Fruit fly (Drosophila melanogaster): ENCODE results near the gene Wdr81.
A peak's percentile ranks its signal among the peaks of the same experiment; 100 is the strongest.

Gene Wdr81

DNA sequence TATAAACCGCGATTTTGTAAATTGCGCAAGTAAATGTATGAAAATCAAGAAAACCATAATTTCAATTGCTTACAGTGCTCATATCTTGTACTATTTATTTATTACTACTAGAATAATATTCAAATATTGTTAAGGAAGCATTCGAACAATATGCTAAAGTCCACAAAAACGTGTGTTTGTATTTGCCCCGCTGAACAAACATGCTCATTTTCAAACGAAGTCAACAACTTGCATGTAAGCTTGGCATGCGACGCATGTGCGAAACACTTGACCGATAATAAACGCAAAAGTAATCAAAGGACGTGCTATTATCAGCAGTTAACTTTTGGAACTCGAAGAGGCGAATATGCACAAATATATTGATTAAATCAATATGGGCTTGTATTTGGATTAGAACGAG lies 433 bp upstream of the Wdr81 start (continued):
- TF ChIP-seq phol (tag; optimal IDR thresholded peaks at IDR 0.05) (no peak), otp (GFP tag; IDR thresholded peaks at IDR 0.05) (no peak; the same call in 2 of the 3 replicates), Ada2b (GFP tag; IDR thresholded peaks at IDR 0.05) (peak; percentile 19; the same call in 1 of the 2 replicates), pum (GFP tag; optimal IDR thresholded peaks at IDR 0.05) (no peak), CG15073 (GFP tag; optimal IDR thresholded peaks at IDR 0.05) (peak; percentile 19), vfl (GFP tag; optimal IDR thresholded peaks at IDR 0.05) (no peak), Kr (GFP tag; optimal IDR thresholded peaks at IDR 0.05) (no peak), CG11085 (GFP tag; IDR thresholded peaks at IDR 0.05) (no peak), en (GFP tag; optimal IDR thresholded peaks at IDR 0.05) (no peak), BEAF-32 (GFP tag; optimal IDR thresholded peaks at IDR 0.05) (no peak), nau (GFP tag; optimal IDR thresholded peaks at IDR 0.05) (no peak), CG4404 (GFP tag; IDR thresholded peaks at IDR 0.05) (no peak), HmgZ (tag; optimal IDR thresholded peaks at IDR 0.05) (peak; percentile 60), slbo (GFP tag; IDR thresholded peaks at IDR 0.05) (0 out of 2 replicates have a peak, but pooled peaks have one; percentile 8), sd (tag; optimal IDR thresholded peaks at IDR 0.05) (no peak), CG7357 (GFP tag; IDR thresholded peaks at IDR 0.05) (no peak), D19B (GFP tag; optimal IDR thresholded peaks at IDR 0.05) (no peak), kay (GFP tag; optimal IDR thresholded peaks at IDR 0.05) (peak; percentile 35), ems (GFP tag; optimal IDR thresholded peaks at IDR 0.05) (no peak), H15 (GFP tag; IDR thresholded peaks at IDR 0.05) (no peak), ap (GFP tag; IDR thresholded peaks at IDR 0.05) (no peak), zf30C (GFP tag; optimal IDR thresholded peaks at IDR 0.05) (no peak), hb (GFP tag; IDR thresholded peaks at IDR 0.05; ENCODE audit: partially characterized antibody) (no peak), CG33557 (GFP tag; optimal IDR thresholded peaks at IDR 0.05) (peak; percentile 81), az2 (GFP tag; optimal IDR thresholded peaks at IDR 0.05) (no peak), Nf-YA (GFP tag; IDR thresholded peaks at IDR 0.05) (no peak), mam (GFP tag; optimal IDR thresholded peaks at IDR 0.05) (no peak), hth (optimal IDR thresholded peaks at IDR 0.05) (no peak), sc (optimal IDR thresholded peaks at IDR 0.05) (no peak), sc (GFP tag; optimal IDR thresholded peaks at IDR 0.05) (peak; percentile 80), Meics (GFP tag; optimal IDR thresholded peaks at IDR 0.05) (peak; percentile 60), ase (GFP tag; IDR thresholded peaks at IDR 0.05) (no peak), Sry-δ (GFP tag; optimal IDR thresholded peaks at IDR 0.05) (peak; percentile 4), C15 (GFP tag; IDR thresholded peaks at IDR 0.05) (no peak; the same call in 2 of the 3 replicates), CG3281 (GFP tag; optimal IDR thresholded peaks at IDR 0.05) (peak; percentile 80), caup (GFP tag; optimal IDR thresholded peaks at IDR 0.05; ENCODE audit: severe bottlenecking) (peak; percentile 85), hbn (GFP tag; IDR thresholded peaks at IDR 0.05; ENCODE audit: partially characterized antibody) (no peak), CG10431 (GFP tag; optimal IDR thresholded peaks at IDR 0.05) (peak; percentile 70), Dp (GFP tag; optimal IDR thresholded peaks at IDR 0.05) (no peak), Sox100B (GFP tag; optimal IDR thresholded peaks at IDR 0.05) (no peak), HLH4C (GFP tag; IDR thresholded peaks at IDR 0.05; ENCODE audit: partially characterized antibody) (no peak), bsh (GFP tag; optimal IDR thresholded peaks at IDR 0.05) (peak in 1 of 2 experiments; percentile 87), CG18011 (GFP tag; optimal IDR thresholded peaks at IDR 0.05) (peak; percentile 42), Sox102F (GFP tag; optimal IDR thresholded peaks at IDR 0.05) (peak; percentile 77), CG17361 (GFP tag; IDR thresholded peaks at IDR 0.05) (0 out of 3 replicates have a peak, but pooled peaks have one; percentile 13), grau (tag; optimal IDR thresholded peaks at IDR 0.05) (peak; percentile 60), CG31224 (GFP tag; IDR thresholded peaks at IDR 0.05) (no peak), onecut (GFP tag; IDR thresholded peaks at IDR 0.05) (no peak; the same call in 1 of the 2 replicates), CG12744 (GFP tag; optimal IDR thresholded peaks at IDR 0.05) (peak; percentile 62), al (GFP tag; IDR thresholded peaks at IDR 0.05) (no peak), cato (GFP tag; optimal IDR thresholded peaks at IDR 0.05; ENCODE audit: borderline replicate concordance) (peak; percentile 34), klu (GFP tag; IDR thresholded peaks at IDR 0.05) (no peak)
